Fruit fly (Drosophila melanogaster) whole organism, embryonic: Measurements from ENCODE around the gene CG8509.

Experiments
- Atf6 ChIP-seq: fragments of 200-800 bp; sonication (Bioruptor generic); IDR thresholded peaks from 2 replicates; pipeline ENCODE4 v1.3.6; 2022; ENCODE audit warnings: missing biosample characterization, missing genetic modification characterization
- CG10267 ChIP-seq: fragments of 200-800 bp; sonication (Bioruptor generic); optimal IDR thresholded peaks from 2 replicates; lab custom pipeline; 2018; ENCODE audit warnings: missing biosample characterization, mild to moderate bottlenecking, missing genetic modification characterization, moderate library complexity
- CG10565 ChIP-seq: fragments of 200-800 bp; sonication (Bioruptor generic); optimal IDR thresholded peaks from 3 replicates; lab custom pipeline; 2016; ENCODE audit warnings: missing biosample characterization, mild to moderate bottlenecking, missing genetic modification characterization
- CG10654 ChIP-seq: fragments of 200-800 bp; sonication (Bioruptor generic); optimal IDR thresholded peaks from 2 replicates; lab custom pipeline; 2016; ENCODE audit warnings: missing biosample characterization, missing genetic modification characterization
- CG10959 ChIP-seq: fragments of 200-800 bp; sonication (Bioruptor generic); IDR thresholded peaks from 2 replicates; pipeline ENCODE4 v1.3.6; 2022; ENCODE audit warnings: missing biosample characterization, missing genetic modification characterization
- CG11247 ChIP-seq: fragments of 200-800 bp; sonication (Bioruptor generic); IDR thresholded peaks from 2 replicates; pipeline ENCODE4 v1.3.6; 2022; ENCODE audit warnings: missing biosample characterization, missing genetic modification characterization
- CG11723 ChIP-seq: fragments of 200-800 bp; sonication (Bioruptor generic); optimal IDR thresholded peaks from 2 replicates; lab custom pipeline; 2017; ENCODE audit warnings: missing biosample characterization, mild to moderate bottlenecking, missing genetic modification characterization
- CG12071 ChIP-seq: fragments of 200-800 bp; sonication (Bioruptor generic); optimal IDR thresholded peaks from 3 replicates; lab custom pipeline; 2018; ENCODE audit warnings: missing biosample characterization, mild to moderate bottlenecking, missing genetic modification characterization
- CG14710 ChIP-seq: fragments of 200-800 bp; sonication (Bioruptor generic); optimal IDR thresholded peaks from 3 replicates; lab custom pipeline; 2019; ENCODE audit warnings: missing biosample characterization, mild to moderate bottlenecking, missing genetic modification characterization, moderate library complexity
- CG14965 ChIP-seq: fragments of 200-800 bp; sonication (Bioruptor generic); optimal IDR thresholded peaks from 2 replicates; lab custom pipeline; 2016; ENCODE audit warnings: missing biosample characterization, missing genetic modification characterization, borderline replicate concordance
- CG17186 ChIP-seq: fragments of 200-800 bp; sonication (Bioruptor generic); optimal IDR thresholded peaks from 3 replicates; lab custom pipeline; 2017; ENCODE audit warnings: missing biosample characterization, missing genetic modification reagents, missing genetic modification characterization
- CG18011 ChIP-seq: fragments of 200-800 bp; sonication (Bioruptor generic); optimal IDR thresholded peaks from 2 replicates; lab custom pipeline; 2017; ENCODE audit warnings: missing biosample characterization, missing genetic modification characterization, mild to moderate bottlenecking, moderate library complexity, missing genotype
- CG1832 ChIP-seq: fragments of 200-800 bp; sonication (Bioruptor generic); optimal IDR thresholded peaks from 2 replicates; lab custom pipeline; 2017; ENCODE audit warnings: missing biosample characterization, mild to moderate bottlenecking, missing genetic modification characterization, inconsistent platforms
- CG31224 ChIP-seq: fragments of 200-800 bp; sonication (Bioruptor generic); IDR thresholded peaks from 2 replicates; pipeline ENCODE4 v1.3.6; 2022; ENCODE audit warnings: missing biosample characterization, missing genetic modification characterization
- CG31365 ChIP-seq: fragments of 200-800 bp; sonication (Bioruptor generic); optimal IDR thresholded peaks from 2 replicates; lab custom pipeline; 2018; ENCODE audit warnings: missing biosample characterization, mild to moderate bottlenecking, missing genetic modification characterization
- CG31388 ChIP-seq: fragments of 200-800 bp; sonication (Bioruptor generic); optimal IDR thresholded peaks from 2 replicates; lab custom pipeline; 2016; ENCODE audit warnings: missing biosample characterization, missing genetic modification characterization
- CG33213 ChIP-seq: fragments of 200-800 bp; sonication (Bioruptor generic); optimal IDR thresholded peaks from 3 replicates; lab custom pipeline; 2016; ENCODE audit warnings: missing biosample characterization, missing genetic modification characterization
- CG34422 ChIP-seq: fragments of 200-800 bp; sonication (Bioruptor generic); IDR thresholded peaks from 3 replicates; pipeline ENCODE4 v1.3.6; 2022; ENCODE audit warnings: missing biosample characterization, missing genetic modification characterization
- CG4424 ChIP-seq: fragments of 200-800 bp; sonication (Bioruptor generic); optimal IDR thresholded peaks from 3 replicates; lab custom pipeline; 2016; ENCODE audit warnings: missing biosample characterization, missing genetic modification characterization
- CG4854 ChIP-seq: fragments of 200-800 bp; sonication (Bioruptor generic); optimal IDR thresholded peaks from 2 replicates; lab custom pipeline; 2016; ENCODE audit warnings: missing biosample characterization, missing genetic modification characterization, inconsistent platforms
- CG6654 ChIP-seq: fragments of 200-800 bp; sonication (Bioruptor generic); optimal IDR thresholded peaks from 2 replicates; lab custom pipeline; 2017; ENCODE audit warnings: missing biosample characterization, mild to moderate bottlenecking, missing genetic modification characterization
- CG7556 ChIP-seq: fragments of 200-800 bp; sonication (Bioruptor generic); optimal IDR thresholded peaks from 2 replicates; lab custom pipeline; 2017; ENCODE audit warnings: missing biosample characterization, mild to moderate bottlenecking, missing genetic modification characterization
- CG8281 ChIP-seq: fragments of 200-800 bp; sonication (Bioruptor generic); optimal IDR thresholded peaks from 2 replicates; lab custom pipeline; 2018; ENCODE audit warnings: missing biosample characterization, mild to moderate bottlenecking, missing genetic modification characterization, moderate library complexity
- CG8388 ChIP-seq: fragments of 200-800 bp; sonication (Bioruptor generic); optimal IDR thresholded peaks from 2 replicates; lab custom pipeline; 2019; ENCODE audit warnings: missing biosample characterization, mild to moderate bottlenecking, missing genetic modification characterization, moderate library complexity
- CG8944 ChIP-seq: fragments of 200-800 bp; sonication (Bioruptor generic); optimal IDR thresholded peaks from 3 replicates; lab custom pipeline; 2016; ENCODE audit warnings: missing biosample characterization, missing genetic modification characterization
- CG9215 ChIP-seq: fragments of 200-800 bp; sonication (Bioruptor generic); IDR thresholded peaks from 2 replicates; pipeline ENCODE4 v1.3.6; 2022; ENCODE audit warnings: missing biosample characterization, missing genetic modification characterization
- CrebB ChIP-seq: fragments of 200-800 bp; sonication (Bioruptor generic); optimal IDR thresholded peaks from 3 replicates; lab custom pipeline; 2018; ENCODE audit warnings: missing biosample characterization, mild to moderate bottlenecking, missing genetic modification characterization
- Dip3 ChIP-seq: fragments of 200-800 bp; sonication (Bioruptor generic); optimal IDR thresholded peaks from 3 replicates; lab custom pipeline; 2016; ENCODE audit warnings: missing biosample characterization, missing genetic modification characterization
- Gsc ChIP-seq: fragments of 200-800 bp; sonication (Bioruptor generic); IDR thresholded peaks from 2 replicates; pipeline ENCODE4 v1.3.6; 2022; ENCODE audit warnings: missing biosample characterization, missing genetic modification characterization
- Hsf ChIP-seq: fragments of 200-800 bp; sonication (Bioruptor generic); optimal IDR thresholded peaks from 3 replicates; lab custom pipeline; 2016; ENCODE audit warnings: missing biosample characterization, missing genetic modification characterization
- MESR4 ChIP-seq: fragments of 200-800 bp; sonication (Bioruptor generic); optimal IDR thresholded peaks from 2 replicates; lab custom pipeline; 2018; ENCODE audit warnings: missing biosample characterization, mild to moderate bottlenecking, missing genetic modification characterization, moderate library complexity
- Sin3A ChIP-seq: fragments of >200 bp; optimal IDR thresholded peaks from 2 replicates; lab custom pipeline; 2018
- Six4 ChIP-seq: fragments of 200-800 bp; sonication (Bioruptor generic); optimal IDR thresholded peaks from 2 replicates; lab custom pipeline; 2016; ENCODE audit warnings: missing biosample characterization, missing genetic modification characterization
- Ssrp ChIP-seq: fragments of 200-800 bp; sonication (Bioruptor generic); optimal IDR thresholded peaks from 2 replicates; lab custom pipeline; 2018; ENCODE audit warnings: missing biosample characterization, mild to moderate bottlenecking, missing genetic modification characterization, moderate library complexity
- TFAM ChIP-seq: fragments of 200-800 bp; sonication (Bioruptor generic); optimal IDR thresholded peaks from 2 replicates; lab custom pipeline; 2017; ENCODE audit warnings: missing biosample characterization, missing genetic modification characterization, inconsistent platforms
- abd-A ChIP-seq: fragments of 200-800 bp; sonication (Bioruptor generic); optimal IDR thresholded peaks from 3 replicates; lab custom pipeline; 2019; ENCODE audit warnings: missing biosample characterization, mild to moderate bottlenecking, missing genetic modification characterization, moderate library complexity
- ap ChIP-seq: fragments of 200-800 bp; sonication (Bioruptor generic); IDR thresholded peaks from 2 replicates; pipeline ENCODE4 v1.3.6; 2022; ENCODE audit warnings: missing biosample characterization, missing genetic modification characterization
- az2 ChIP-seq: fragments of 200-800 bp; sonication (Bioruptor generic); optimal IDR thresholded peaks from 3 replicates; lab custom pipeline; 2016; ENCODE audit warnings: missing biosample characterization, missing genetic modification characterization
- bab2 ChIP-seq: fragments of 200-800 bp; sonication (Bioruptor generic); optimal IDR thresholded peaks from 2 replicates; lab custom pipeline; 2016; ENCODE audit warnings: missing biosample characterization, missing genetic modification characterization
- ems ChIP-seq: fragments of 200-800 bp; sonication (Bioruptor generic); optimal IDR thresholded peaks from 3 replicates; lab custom pipeline; 2016; ENCODE audit warnings: missing biosample characterization, missing genetic modification characterization
- eve ChIP-seq, 2 experiments: fragments of >200 bp; optimal IDR thresholded peaks; 2 replicates each; lab custom pipeline; 2017; ENCODE audit warnings: missing biosample characterization in 2 of 2, missing genetic modification characterization in 2 of 2
- fd64A ChIP-seq: fragments of 200-800 bp; sonication (Bioruptor generic); optimal IDR thresholded peaks from 3 replicates; lab custom pipeline; 2018; ENCODE audit warnings: missing biosample characterization, mild to moderate bottlenecking, missing genetic modification characterization
- gfzf ChIP-seq: fragments of 200-800 bp; sonication (Bioruptor generic); optimal IDR thresholded peaks from 2 replicates; lab custom pipeline; 2016; ENCODE audit warnings: missing biosample characterization, mild to moderate bottlenecking, missing genetic modification characterization, moderate library complexity
- grn ChIP-seq: fragments of 200-800 bp; sonication (Bioruptor generic); optimal IDR thresholded peaks from 3 replicates; lab custom pipeline; 2017; ENCODE audit warnings: missing biosample characterization, missing genetic modification characterization
- hbn ChIP-seq: fragments of 200-800 bp; sonication (Bioruptor generic); IDR thresholded peaks from 2 replicates; pipeline ENCODE4 v1.3.6; 2022; ENCODE audit warnings: missing biosample characterization, missing genetic modification characterization; ENCODE audit not compliant: partially characterized antibody
- nerfin-2 ChIP-seq: fragments of 200-800 bp; sonication (Bioruptor generic); IDR thresholded peaks from 2 replicates; pipeline ENCODE4 v1.3.6; 2022; ENCODE audit warnings: missing biosample characterization, missing genetic modification characterization; ENCODE audit not compliant: partially characterized antibody
- phol ChIP-seq: fragments of 200-800 bp; sonication (Bioruptor generic); optimal IDR thresholded peaks from 3 replicates; lab custom pipeline; 2018; ENCODE audit warnings: missing biosample characterization, mild to moderate bottlenecking, missing genetic modification characterization, moderate library complexity
- prd ChIP-seq, 3 experiments: fragments of >200 bp in 2 of 3; fragments of 200-800 bp in 1 of 3; sonication (Bioruptor generic) in 1 of 3; optimal IDR thresholded peaks in 2 of 3; IDR thresholded peaks in 1 of 3; 2 replicates in 2 of 3; 3 replicates in 1 of 3; pipeline versions ENCODE4 v1.3.6 to Lab custom; 2017 to 2022; ENCODE audit warnings: missing biosample characterization in 1 of 3, missing genetic modification characterization in 1 of 3
- sd ChIP-seq: fragments of 200-800 bp; sonication (Bioruptor generic); optimal IDR thresholded peaks from 3 replicates; lab custom pipeline; 2018; ENCODE audit warnings: missing biosample characterization, mild to moderate bottlenecking, missing genetic modification characterization, moderate library complexity
- tap ChIP-seq: fragments of 200-800 bp; optimal IDR thresholded peaks from 3 replicates; lab custom pipeline; 2019; ENCODE audit warnings: missing biosample characterization, mild to moderate bottlenecking, missing genetic modification characterization, moderate library complexity
- usp ChIP-seq: fragments of >200 bp; optimal IDR thresholded peaks from 2 replicates; lab custom pipeline; 2017; ENCODE audit warnings: missing biosample characterization, missing genetic modification characterization
- zfh1 ChIP-seq: fragments of 200-800 bp; sonication (Bioruptor generic); IDR thresholded peaks from 3 replicates; pipeline ENCODE4 v1.3.6; 2022; ENCODE audit warnings: missing biosample characterization, missing genetic modification characterization

Gene CG8509

dm6 chrX:15835393-15835792, 26.0 kb downstream of the CG8509 start, which contains the start of gene Chc (continued):
- TF ChIP-seq CG33213 (no peak), bab2 (GFP tag; lab: Kevin White, UChicago) (no peak), Ssrp (tag; lab: Kevin White, UChicago) (no peak), CG11723 (GFP tag; lab: Kevin White, UChicago) (no peak), Gsc (no peak), grn (no peak), tap (no peak), Dip3 (GFP tag; lab: Kevin White, UChicago) (no peak), ap (GFP tag; lab: Robert Waterston, UW) (no peak), ems (GFP tag; lab: Kevin White, UChicago) (no peak), az2 (GFP tag; lab: Kevin White, UChicago) (no peak), hbn (GFP tag; lab: Robert Waterston, UW) (peak; percentile 94), CG31365 (tag; lab: Kevin White, UChicago) (no peak), CG14710 (tag; lab: Kevin White, UChicago) (peak; percentile 54), CG8944 (GFP tag; lab: Kevin White, UChicago) (no peak), TFAM (GFP tag; lab: Kevin White, UChicago) (no peak), CG18011 (no peak), Six4 (GFP tag; lab: Kevin White, UChicago) (no peak), CG6654 (no peak), Atf6 (GFP tag; lab: Robert Waterston, UW) (no peak), zfh1 (no peak), CG17186 (peak; percentile 32), CG31388 (GFP tag; lab: Kevin White, UChicago) (no peak), CG10267 (tag; lab: Kevin White, UChicago) (peak; percentile 25), CG7556 (GFP tag; lab: Kevin White, UChicago) (no peak), CG4854 (GFP tag; lab: Kevin White, UChicago) (no peak), CG9215 (GFP tag; lab: Robert Waterston, UW) (no peak), sd (peak; percentile 69), CG8388 (GFP tag; lab: Kevin White, UChicago) (no peak), CG14965 (GFP tag; lab: Kevin White, UChicago) (no peak), CG31224 (GFP tag; lab: Robert Waterston, UW) (no peak), CG12071 (no peak), CG10654 (GFP tag; lab: Kevin White, UChicago) (no peak), prd (optimal IDR thresholded peaks at IDR 0.05; lab: Kevin White, UChicago) (no peak), prd (GFP tag; IDR thresholded peaks at IDR 0.05; lab: Robert Waterston, UW) (no peak), CG10565 (GFP tag; lab: Kevin White, UChicago) (no peak), Hsf (GFP tag; lab: Kevin White, UChicago) (no peak), usp (GFP tag; lab: Kevin White, UChicago) (no peak), CrebB (tag; lab: Kevin White, UChicago) (no peak), gfzf (GFP tag; lab: Kevin White, UChicago) (peak; percentile 37), fd64A (no peak), CG11247 (GFP tag; lab: Robert Waterston, UW) (no peak), CG34422 (GFP tag; lab: Robert Waterston, UW) (no peak), phol (tag; lab: Kevin White, UChicago) (no peak), MESR4 (GFP tag; lab: Kevin White, UChicago) (peak; percentile 7), CG4424 (GFP tag; lab: Kevin White, UChicago) (no peak), CG10959 (GFP tag; lab: Robert Waterston, UW) (no peak), abd-A (no peak), nerfin-2 (GFP tag; lab: Robert Waterston, UW) (peak; percentile 93), eve (GFP tag; optimal IDR thresholded peaks at IDR 0.05; lab: Kevin White, UChicago) (no peak), CG1832 (no peak), CG8281 (no peak), Sin3A (lab: Kevin White, UChicago) (no peak)
